Worm (Caenorhabditis elegans) whole organism, L1 larva: Measurements from ENCODE around the gene ttll-11.

Source experiments
- C04F5.9 ChIP-seq: sonication (generic microtip); optimal IDR thresholded peaks from 2 replicates; lab custom pipeline; 2016; ENCODE audit warnings: missing genetic modification characterization, missing compliant biosample characterization
- aha-1 ChIP-seq: fragments of 150-350 bp; optimal IDR thresholded peaks from 2 replicates; lab custom pipeline; 2014; ENCODE audit warnings: missing biosample characterization, missing genetic modification characterization
- blmp-1 ChIP-seq: fragments of 150-350 bp; optimal IDR thresholded peaks from 2 replicates; lab custom pipeline; 2014; ENCODE audit warnings: missing biosample characterization, missing genetic modification characterization
- ceh-8 ChIP-seq: fragments of 200-800 bp; sonication (Bioruptor generic); optimal IDR thresholded peaks from 2 replicates; lab custom pipeline; 2018; ENCODE audit warnings: mild to moderate bottlenecking, missing genetic modification characterization, moderate library complexity, missing compliant biosample characterization
- ceh-82 ChIP-seq, 3 experiments: fragments of 150-350 bp in 1 of 3; sonication (generic microtip) in 2 of 3; optimal IDR thresholded peaks; 2 replicates each; lab custom pipeline; 2014 to 2017; ENCODE audit warnings: missing biosample characterization in 3 of 3, missing genetic modification characterization in 3 of 3
- ceh-88 ChIP-seq: fragments of 200-800 bp; sonication (Bioruptor generic); IDR thresholded peaks from 2 replicates; pipeline ENCODE4 v1.3.6; 2022; ENCODE audit warnings: missing genetic modification characterization, missing compliant biosample characterization
- ceh-90 ChIP-seq: sonication (generic microtip); optimal IDR thresholded peaks from 2 replicates; lab custom pipeline; 2016; ENCODE audit warnings: missing genetic modification characterization, missing compliant biosample characterization
- ces-1 ChIP-seq: fragments of 150-350 bp; optimal IDR thresholded peaks from 2 replicates; lab custom pipeline; 2014; ENCODE audit warnings: missing biosample characterization, missing genetic modification reagents, missing genetic modification characterization
- dpl-1 ChIP-seq, 3 experiments: fragments of 150-350 bp in 2 of 3; sonication (generic microtip) in 1 of 3; optimal IDR thresholded peaks; 2 replicates each; lab custom pipeline; 2014 to 2017; ENCODE audit warnings: missing biosample characterization in 3 of 3, missing genetic modification characterization in 3 of 3, missing genetic modification reagents in 3 of 3
- dsc-1 ChIP-seq: sonication (generic microtip); optimal IDR thresholded peaks from 2 replicates; lab custom pipeline; 2016; ENCODE audit warnings: mild to moderate bottlenecking, missing genetic modification characterization, missing compliant biosample characterization
- efl-1 ChIP-seq, 4 experiments: fragments of 150-350 bp; optimal IDR thresholded peaks in 3 of 4; peaks in 1 of 4; 1 replicate in 1 of 4; 2 replicates in 3 of 4; lab custom pipeline; 2014; ENCODE audit warnings: missing biosample characterization in 2 of 4, missing genetic modification characterization in 2 of 4, missing genetic modification reagents in 2 of 4
- egl-13 ChIP-seq: sonication (generic microtip); optimal IDR thresholded peaks from 2 replicates; lab custom pipeline; 2016; ENCODE audit warnings: missing genotype, missing genetic modification reagents, missing genetic modification characterization, missing compliant biosample characterization
- fkh-10 ChIP-seq: sonication (generic microtip); optimal IDR thresholded peaks from 2 replicates; lab custom pipeline; 2017; ENCODE audit warnings: missing biosample characterization, missing genetic modification reagents, missing genetic modification characterization
- fkh-4 ChIP-seq: sonication (generic microtip); optimal IDR thresholded peaks from 2 replicates; lab custom pipeline; 2016; ENCODE audit warnings: missing compliant biosample characterization, missing genetic modification characterization, borderline replicate concordance
- fkh-8 ChIP-seq: sonication (generic microtip); optimal IDR thresholded peaks from 2 replicates; lab custom pipeline; 2016; ENCODE audit warnings: mild to moderate bottlenecking, missing genetic modification characterization, missing compliant biosample characterization
- grh-1 ChIP-seq: fragments of 200-800 bp; sonication (Bioruptor generic); IDR thresholded peaks from 2 replicates; pipeline ENCODE4 v1.3.6; 2022; ENCODE audit warnings: missing genetic modification reagents, missing genetic modification characterization, missing compliant biosample characterization
- hlh-17 ChIP-seq: fragments of 200-800 bp; sonication (Bioruptor generic); optimal IDR thresholded peaks from 2 replicates; lab custom pipeline; 2018; ENCODE audit warnings: missing genetic modification characterization, mild to moderate bottlenecking, missing compliant biosample characterization, moderate library complexity, borderline replicate concordance
- hlh-4 ChIP-seq: sonication (generic microtip); optimal IDR thresholded peaks from 2 replicates; lab custom pipeline; 2016; ENCODE audit warnings: mild to moderate bottlenecking, missing genetic modification characterization, missing compliant biosample characterization
- irx-1 ChIP-seq: sonication (generic microtip); optimal IDR thresholded peaks from 2 replicates; lab custom pipeline; 2016; ENCODE audit warnings: missing genetic modification characterization, missing compliant biosample characterization
- isw-1 ChIP-seq: fragments of 200-800 bp; sonication (Bioruptor generic); IDR thresholded peaks from 2 replicates; pipeline ENCODE4 v1.3.6; 2022; ENCODE audit warnings: missing genetic modification characterization, missing compliant biosample characterization
- lin-15B ChIP-seq: fragments of 150-350 bp; sonication (generic microtip); optimal IDR thresholded peaks from 3 replicates; lab custom pipeline; 2014; ENCODE audit warnings: missing biosample characterization, missing genetic modification characterization
- lin-35 ChIP-seq, 2 experiments: fragments of 150-350 bp; optimal IDR thresholded peaks; 2 replicates each; lab custom pipeline; 2014; ENCODE audit warnings: missing biosample characterization in 2 of 2, missing genetic modification characterization in 2 of 2, missing genetic modification reagents in 2 of 2
- lsy-2 ChIP-seq, 2 experiments: fragments of 150-350 bp; optimal IDR thresholded peaks; 2 replicates each; lab custom pipeline; 2014; ENCODE audit warnings: missing biosample characterization in 2 of 2, missing genetic modification characterization in 2 of 2
- nhr-237 ChIP-seq: fragments of 150-350 bp; optimal IDR thresholded peaks from 2 replicates; lab custom pipeline; 2014; ENCODE audit warnings: missing biosample characterization, missing genetic modification characterization
- nhr-28 ChIP-seq: fragments of 150-350 bp; optimal IDR thresholded peaks from 2 replicates; lab custom pipeline; 2014; ENCODE audit warnings: missing biosample characterization, missing genetic modification characterization
- nhr-71 ChIP-seq: sonication (generic microtip); optimal IDR thresholded peaks from 2 replicates; lab custom pipeline; 2016; ENCODE audit warnings: mild to moderate bottlenecking, missing genetic modification characterization, moderate library complexity, missing compliant biosample characterization
- nhr-77 ChIP-seq: fragments of 150-350 bp; optimal IDR thresholded peaks from 2 replicates; lab custom pipeline; 2014; ENCODE audit warnings: missing biosample characterization, missing genetic modification characterization
- nhr-84 ChIP-seq: sonication (generic microtip); optimal IDR thresholded peaks from 2 replicates; lab custom pipeline; 2017; ENCODE audit warnings: missing biosample characterization, missing genetic modification characterization
- nhr-85 ChIP-seq: sonication (generic microtip); peaks from one replicate; lab custom pipeline; 2016; ENCODE audit warnings: missing genetic modification characterization, inconsistent platforms, missing compliant biosample characterization
- nhr-90 ChIP-seq: sonication (generic microtip); optimal IDR thresholded peaks from 2 replicates; lab custom pipeline; 2016; ENCODE audit warnings: mild to moderate bottlenecking, missing genetic modification characterization, missing compliant biosample characterization; ENCODE audit not compliant: poor library complexity
- pag-3 ChIP-seq: sonication (generic microtip); optimal IDR thresholded peaks from 2 replicates; lab custom pipeline; 2017; ENCODE audit warnings: missing genetic modification characterization, mild to moderate bottlenecking, missing compliant biosample characterization, antibody characterized with exemption, borderline replicate concordance; ENCODE audit not compliant: insufficient read depth
- pax-3 ChIP-seq: fragments of 200-800 bp; sonication (Bioruptor generic); optimal IDR thresholded peaks from 2 replicates; lab custom pipeline; 2018; ENCODE audit warnings: mild to moderate bottlenecking, missing genetic modification characterization, moderate library complexity, missing compliant biosample characterization
- rnt-1 ChIP-seq: sonication (generic microtip); optimal IDR thresholded peaks from 2 replicates; lab custom pipeline; 2016; ENCODE audit warnings: mild to moderate bottlenecking, missing genetic modification characterization, moderate library complexity, missing compliant biosample characterization
- skn-1 ChIP-seq: fragments of 150-350 bp; optimal IDR thresholded peaks from 2 replicates; lab custom pipeline; 2014; ENCODE audit warnings: missing biosample characterization, missing genetic modification characterization
- snpc-4 ChIP-seq: fragments of 150-350 bp; optimal IDR thresholded peaks from 2 replicates; lab custom pipeline; 2014; ENCODE audit warnings: missing biosample characterization, missing genetic modification characterization
- snu-23 ChIP-seq: sonication (generic microtip); optimal IDR thresholded peaks from 2 replicates; lab custom pipeline; 2016; ENCODE audit warnings: missing genetic modification characterization, missing compliant biosample characterization
- sox-4 ChIP-seq: sonication (generic microtip); optimal IDR thresholded peaks from 2 replicates; lab custom pipeline; 2016; ENCODE audit warnings: missing genetic modification characterization, missing compliant biosample characterization
- sptf-1 ChIP-seq: fragments of 150-350 bp; optimal IDR thresholded peaks from 2 replicates; lab custom pipeline; 2014; ENCODE audit warnings: missing biosample characterization, missing genetic modification characterization
- swsn-7 ChIP-seq: sonication (generic microtip); optimal IDR thresholded peaks from 2 replicates; lab custom pipeline; 2016; ENCODE audit warnings: missing genetic modification characterization, missing compliant biosample characterization
- tlp-1 ChIP-seq: fragments of 150-350 bp; optimal IDR thresholded peaks from 2 replicates; lab custom pipeline; 2014; ENCODE audit warnings: missing biosample characterization, missing genetic modification characterization
- unc-130 ChIP-seq: fragments of 150-350 bp; optimal IDR thresholded peaks from 2 replicates; lab custom pipeline; 2017; ENCODE audit warnings: missing biosample characterization, missing genetic modification characterization, inconsistent platforms
- unc-62 ChIP-seq: fragments of 150-350 bp; optimal IDR thresholded peaks from 2 replicates; lab custom pipeline; 2014; ENCODE audit warnings: missing biosample characterization, missing genetic modification reagents, missing genetic modification characterization
- unc-86 ChIP-seq: sonication (generic microtip); optimal IDR thresholded peaks from 2 replicates; lab custom pipeline; 2016; ENCODE audit warnings: missing genetic modification characterization, missing compliant biosample characterization
- unc-98 ChIP-seq: fragments of 200-800 bp; sonication (Bioruptor generic); IDR thresholded peaks from 2 replicates; pipeline ENCODE4 v1.3.6; 2022; ENCODE audit warnings: missing genetic modification characterization, missing compliant biosample characterization
- vab-15 ChIP-seq: sonication (generic microtip); optimal IDR thresholded peaks from 2 replicates; lab custom pipeline; 2017; ENCODE audit warnings: missing genotype, mild to moderate bottlenecking, missing genetic modification characterization, missing compliant biosample characterization
- xbp-1 ChIP-seq: sonication (generic microtip); optimal IDR thresholded peaks from 2 replicates; lab custom pipeline; 2016; ENCODE audit warnings: missing genetic modification characterization, missing compliant biosample characterization
- zip-4 ChIP-seq: fragments of 200-800 bp; sonication (Bioruptor generic); optimal IDR thresholded peaks from 2 replicates; lab custom pipeline; 2018; ENCODE audit warnings: mild to moderate bottlenecking, missing genetic modification characterization, moderate library complexity, missing compliant biosample characterization
- ztf-4 ChIP-seq: fragments of 150-350 bp; optimal IDR thresholded peaks from 2 replicates; lab custom pipeline; 2014; ENCODE audit warnings: missing biosample characterization, missing genetic modification characterization

ttll-11 gene

ce11 chrIV:8697436-8697835, at the start of gene ttll-11:
TSS of gene ttll-11 (plus strand) at chrIV:8697736.
- TF ChIP-seq nhr-71 (tag; lab: Kevin White, UChicago): peak; percentile 31
- TF ChIP-seq swsn-7 (tag; lab: Kevin White, UChicago): peak; percentile 5
- peak; percentile 76 for TF ChIP-seq fkh-8 (tag; lab: Kevin White, UChicago)
- no peak for TF ChIP-seq nhr-84 (tag; lab: Kevin White, UChicago)

DNA sequence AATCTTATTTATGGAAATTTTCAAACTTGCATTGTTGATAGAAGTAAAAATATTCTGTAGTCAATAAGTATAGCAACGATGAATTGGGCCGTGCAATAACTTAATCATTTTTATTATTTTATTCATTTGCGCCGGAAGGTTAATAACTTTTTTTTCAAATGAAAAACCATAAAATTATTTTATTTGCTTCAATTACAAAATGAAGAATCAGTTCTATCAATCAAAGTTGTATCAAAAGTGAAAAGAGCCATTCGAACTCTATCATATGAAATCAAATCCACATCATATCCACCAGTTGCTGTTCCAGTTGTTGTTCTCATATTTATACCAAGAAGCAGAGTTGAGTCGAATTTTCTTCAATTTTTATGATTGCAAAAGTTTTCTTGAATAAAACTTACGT, 49.0 kb upstream of the ttll-11 start, which contains the start of gene cyp-33E1:
TSS of gene cyp-33E1 (minus strand) at position 101 of the 400 bp plus-strand sequence.
- no peak for TF ChIP-seq nhr-85
- no peak for TF ChIP-seq efl-1 (optimal IDR thresholded peaks at IDR 0.05; lab: Kevin White, UChicago)
- peak in 1 of 2 experiments; percentile 48 for TF ChIP-seq efl-1 (GFP tag; optimal IDR thresholded peaks at IDR 0.05 in 1 of 2; lab: Kevin White, UChicago)

- no peak for TF ChIP-seq snpc-4 (tag; lab: Kevin White, UChicago)
- TF ChIP-seq nhr-28 (tag; lab: Kevin White, UChicago): no peak
- TF ChIP-seq unc-130: no peak
- no peak for TF ChIP-seq aha-1 (tag; lab: Kevin White, UChicago)
- peak; percentile 19 for TF ChIP-seq blmp-1 (tag; lab: Kevin White, UChicago)
- TF ChIP-seq fkh-4 (tag; lab: Kevin White, UChicago): no peak
- no peak for TF ChIP-seq grh-1 (GFP tag; lab: Robert Waterston, UW)
- TF ChIP-seq pag-3 (tag; lab: Kevin White, UChicago): no peak
- TF ChIP-seq zip-4 (GFP tag; lab: Kevin White, UChicago): no peak
- TF ChIP-seq irx-1: no peak
- no peak for TF ChIP-seq ceh-88 (GFP tag; lab: Robert Waterston, UW)
- TF ChIP-seq nhr-84 (tag; lab: Kevin White, UChicago): no peak
- TF ChIP-seq ztf-4: no peak
- TF ChIP-seq fkh-10 (GFP tag; lab: Kevin White, UChicago): no peak
- no peak for TF ChIP-seq ceh-90 (tag; lab: Kevin White, UChicago)
- no peak for TF ChIP-seq tlp-1 (tag; lab: Kevin White, UChicago)
- TF ChIP-seq hlh-17 (GFP tag; lab: Kevin White, UChicago): no peak
- no peak for TF ChIP-seq skn-1 (tag; lab: Kevin White, UChicago)
- no peak for TF ChIP-seq ceh-82 (tag; optimal IDR thresholded peaks at IDR 0.05; lab: Kevin White, UChicago)
- no peak for TF ChIP-seq nhr-71 (tag; lab: Kevin White, UChicago)
- no peak for TF ChIP-seq xbp-1 (tag; lab: Kevin White, UChicago)
- no peak for TF ChIP-seq sox-4
- no peak for TF ChIP-seq ceh-8
- peak; percentile 20 for TF ChIP-seq nhr-85
- peak in 1 of 2 experiments; percentile 30 for TF ChIP-seq lsy-2 (tag; optimal IDR thresholded peaks at IDR 0.05; lab: Kevin White, UChicago)
- no peak for TF ChIP-seq swsn-7 (tag; lab: Kevin White, UChicago)
- TF ChIP-seq nhr-90 (tag; lab: Kevin White, UChicago): no peak
- TF ChIP-seq dpl-1 (GFP tag; optimal IDR thresholded peaks at IDR 0.05; lab: Kevin White, UChicago): no peak
- TF ChIP-seq lin-15B (tag; lab: Kevin White, UChicago): no peak
- TF ChIP-seq nhr-237: no peak
- TF ChIP-seq unc-62: no peak
- TF ChIP-seq sptf-1 (tag; lab: Kevin White, UChicago): no peak
- TF ChIP-seq unc-86 (tag; lab: Kevin White, UChicago): no peak
- no peak for TF ChIP-seq pax-3 (tag; lab: Kevin White, UChicago)
- peak in 1 of 2 experiments; percentile 48 for TF ChIP-seq lin-35 (GFP tag; optimal IDR thresholded peaks at IDR 0.05; lab: Kevin White, UChicago)
- TF ChIP-seq C04F5.9 (tag; lab: Kevin White, UChicago): no peak
- TF ChIP-seq dsc-1 (tag; lab: Kevin White, UChicago): peak; percentile 45
- TF ChIP-seq vab-15: no peak
- TF ChIP-seq isw-1 (GFP tag; lab: Robert Waterston, UW): no peak
- no peak for TF ChIP-seq snu-23 (GFP tag; lab: Kevin White, UChicago)
- no peak for TF ChIP-seq rnt-1 (tag; lab: Kevin White, UChicago)
- TF ChIP-seq unc-98: no peak
- TF ChIP-seq hlh-4 (tag; lab: Kevin White, UChicago): no peak
- TF ChIP-seq ces-1 (GFP tag; lab: Kevin White, UChicago): no peak
- TF ChIP-seq nhr-77 (tag; lab: Kevin White, UChicago): no peak
- no peak for TF ChIP-seq egl-13 (tag; lab: Kevin White, UChicago)
Observed at ce11 chrIV:8650696-8651095, 46.8 kb upstream of the ttll-11 start, which contains the start of gene C49C8.2. TSS of gene C49C8.2 (plus strand) at chrIV:8651088.
